Fruit fly (Drosophila melanogaster) whole organism, embryonic: Measurements from ENCODE around the gene MSAmiP.

ENCODE experiments used
- Adf1 ChIP-seq: fragments of 200-800 bp; sonication (Bioruptor generic); IDR thresholded peaks from 2 replicates; pipeline ENCODE4 v1.3.6; 2022; ENCODE audit warnings: missing biosample characterization, missing genetic modification characterization
- Atf6 ChIP-seq: fragments of 200-800 bp; sonication (Bioruptor generic); IDR thresholded peaks from 2 replicates; pipeline ENCODE4 v1.3.6; 2022; ENCODE audit warnings: missing biosample characterization, missing genetic modification characterization
- CG11723 ChIP-seq: fragments of 200-800 bp; sonication (Bioruptor generic); optimal IDR thresholded peaks from 2 replicates; lab custom pipeline; 2017; ENCODE audit warnings: missing biosample characterization, mild to moderate bottlenecking, missing genetic modification characterization
- CG15479 ChIP-seq: fragments of 200-800 bp; sonication (Bioruptor generic); optimal IDR thresholded peaks from 3 replicates; lab custom pipeline; 2019; ENCODE audit warnings: missing biosample characterization, mild to moderate bottlenecking, missing genetic modification characterization, moderate library complexity
- CG1832 ChIP-seq: fragments of 200-800 bp; sonication (Bioruptor generic); optimal IDR thresholded peaks from 2 replicates; lab custom pipeline; 2017; ENCODE audit warnings: missing biosample characterization, mild to moderate bottlenecking, missing genetic modification characterization, inconsistent platforms
- CG2129 ChIP-seq: fragments of 200-800 bp; sonication (Bioruptor generic); IDR thresholded peaks from 2 replicates; pipeline ENCODE4 v1.3.6; 2022; ENCODE audit warnings: missing biosample characterization, missing genetic modification characterization; ENCODE audit not compliant: partially characterized antibody
- CG3281 ChIP-seq: fragments of 200-800 bp; sonication (Bioruptor generic); optimal IDR thresholded peaks from 3 replicates; lab custom pipeline; 2017; ENCODE audit warnings: missing biosample characterization, mild to moderate bottlenecking, missing genetic modification characterization
- CG3995 ChIP-seq: fragments of 200-800 bp; sonication (Bioruptor generic); optimal IDR thresholded peaks from 3 replicates; lab custom pipeline; 2016; ENCODE audit warnings: missing biosample characterization, missing genetic modification characterization
- CG5180 ChIP-seq: fragments of 200-800 bp; sonication (Bioruptor generic); optimal IDR thresholded peaks from 3 replicates; lab custom pipeline; 2017; ENCODE audit warnings: missing biosample characterization, missing genetic modification characterization, mild to moderate bottlenecking, moderate library complexity, missing genetic modification reagents
- CG8944 ChIP-seq: fragments of 200-800 bp; sonication (Bioruptor generic); optimal IDR thresholded peaks from 3 replicates; lab custom pipeline; 2016; ENCODE audit warnings: missing biosample characterization, missing genetic modification characterization
- CG9932 ChIP-seq: fragments of 200-800 bp; sonication (Bioruptor generic); IDR thresholded peaks from 2 replicates; pipeline ENCODE4 v1.3.6; 2022; ENCODE audit warnings: missing biosample characterization, missing genetic modification characterization
- CTCF ChIP-seq: fragments of 200-800 bp; sonication (Bioruptor generic); optimal IDR thresholded peaks from 2 replicates; lab custom pipeline; 2017; ENCODE audit warnings: missing biosample characterization, mild to moderate bottlenecking, missing genetic modification characterization, moderate library complexity
- D19B ChIP-seq: fragments of 200-800 bp; sonication (Bioruptor generic); optimal IDR thresholded peaks from 2 replicates; lab custom pipeline; 2017; ENCODE audit warnings: missing biosample characterization, mild to moderate bottlenecking, missing genetic modification characterization
- Eip74EF ChIP-seq, 2 experiments: fragments of 200-800 bp in 1 of 2; fragments of >200 bp in 1 of 2; sonication (Bioruptor generic) in 1 of 2; optimal IDR thresholded peaks; 2 replicates each; lab custom pipeline; 2017 to 2019; ENCODE audit warnings: missing biosample characterization in 2 of 2, missing genetic modification characterization in 2 of 2, mild to moderate bottlenecking in 1 of 2, moderate library complexity in 1 of 2
- H15 ChIP-seq: fragments of 200-800 bp; sonication (Bioruptor generic); IDR thresholded peaks from 3 replicates; pipeline ENCODE4 v1.3.6; 2022; ENCODE audit warnings: missing biosample characterization, missing genetic modification characterization
- H2.0 ChIP-seq: fragments of 200-800 bp; sonication (Bioruptor generic); IDR thresholded peaks from 2 replicates; pipeline ENCODE4 v1.3.6; 2022; ENCODE audit warnings: missing biosample characterization, missing genetic modification characterization
- HLHmδ ChIP-seq: fragments of 200-800 bp; sonication (Bioruptor generic); optimal IDR thresholded peaks from 2 replicates; lab custom pipeline; 2018; ENCODE audit warnings: missing biosample characterization, mild to moderate bottlenecking, missing genetic modification characterization, moderate library complexity
- Hr51 ChIP-seq, 2 experiments: fragments of 200-800 bp; sonication (Bioruptor generic); optimal IDR thresholded peaks; 2 replicates in 1 of 2; 3 replicates in 1 of 2; lab custom pipeline; 2016 to 2018; ENCODE audit warnings: missing biosample characterization in 2 of 2, missing genetic modification characterization in 2 of 2, mild to moderate bottlenecking in 1 of 2, moderate library complexity in 1 of 2
- Med ChIP-seq: fragments of 200-800 bp; sonication (Bioruptor generic); peaks from one replicate; lab custom pipeline; 2016; ENCODE audit warnings: missing biosample characterization, missing genetic modification characterization, mild to moderate bottlenecking, inconsistent platforms, moderate library complexity
- Meics ChIP-seq: fragments of 200-800 bp; sonication (Bioruptor generic); optimal IDR thresholded peaks from 2 replicates; lab custom pipeline; 2017; ENCODE audit warnings: missing biosample characterization, mild to moderate bottlenecking, missing genetic modification characterization
- Nf-YB ChIP-seq: fragments of 200-800 bp; sonication (Bioruptor generic); optimal IDR thresholded peaks from 3 replicates; lab custom pipeline; 2019; ENCODE audit warnings: missing biosample characterization, mild to moderate bottlenecking, missing genetic modification characterization, moderate library complexity
- Nf-YC ChIP-seq: fragments of 200-800 bp; optimal IDR thresholded peaks from 3 replicates; lab custom pipeline; 2019; ENCODE audit warnings: missing biosample characterization, mild to moderate bottlenecking, missing genetic modification characterization, moderate library complexity
- Tbp ChIP-seq: fragments of >200 bp; optimal IDR thresholded peaks from 2 replicates; lab custom pipeline; 2018; ENCODE audit warnings: missing biosample characterization, missing genetic modification characterization
- abd-A ChIP-seq: fragments of 200-800 bp; sonication (Bioruptor generic); optimal IDR thresholded peaks from 3 replicates; lab custom pipeline; 2019; ENCODE audit warnings: missing biosample characterization, mild to moderate bottlenecking, missing genetic modification characterization, moderate library complexity
- bcd ChIP-seq: fragments of 200-800 bp; sonication (Bioruptor generic); optimal IDR thresholded peaks from 2 replicates; lab custom pipeline; 2017; ENCODE audit warnings: missing biosample characterization, mild to moderate bottlenecking, missing genetic modification characterization
- cato ChIP-seq: fragments of 200-800 bp; sonication (Bioruptor generic); optimal IDR thresholded peaks from 2 replicates; lab custom pipeline; 2016; ENCODE audit warnings: missing biosample characterization, missing genetic modification characterization, borderline replicate concordance
- chm ChIP-seq: fragments of 200-800 bp; sonication (Bioruptor generic); IDR thresholded peaks from 2 replicates; pipeline ENCODE4 v1.3.6; 2022; ENCODE audit warnings: missing biosample characterization, missing genetic modification characterization
- dm ChIP-seq: fragments of 200-800 bp; sonication (Bioruptor generic); optimal IDR thresholded peaks from 3 replicates; lab custom pipeline; 2016; ENCODE audit warnings: missing biosample characterization, missing genetic modification characterization
- dmrt11E ChIP-seq: fragments of 200-800 bp; sonication (Bioruptor generic); optimal IDR thresholded peaks from 3 replicates; lab custom pipeline; 2018; ENCODE audit warnings: missing biosample characterization, mild to moderate bottlenecking, missing genetic modification characterization, moderate library complexity
- ewg ChIP-seq: fragments of 200-800 bp; sonication (Bioruptor generic); optimal IDR thresholded peaks from 3 replicates; lab custom pipeline; 2017; ENCODE audit warnings: mild to moderate bottlenecking, missing biosample characterization, missing genetic modification reagents, missing genetic modification characterization
- fd102C ChIP-seq: fragments of 200-800 bp; sonication (Bioruptor generic); optimal IDR thresholded peaks from 2 replicates; lab custom pipeline; 2018; ENCODE audit warnings: missing biosample characterization, mild to moderate bottlenecking, missing genetic modification characterization, moderate library complexity
- fd3F ChIP-seq: fragments of 200-800 bp; sonication (Bioruptor generic); optimal IDR thresholded peaks from 2 replicates; lab custom pipeline; 2018; ENCODE audit warnings: missing biosample characterization, mild to moderate bottlenecking, missing genetic modification characterization, moderate library complexity
- gfzf ChIP-seq: fragments of 200-800 bp; sonication (Bioruptor generic); optimal IDR thresholded peaks from 2 replicates; lab custom pipeline; 2016; ENCODE audit warnings: missing biosample characterization, mild to moderate bottlenecking, missing genetic modification characterization, moderate library complexity
- gsb-n ChIP-seq: fragments of 200-800 bp; sonication (Bioruptor generic); optimal IDR thresholded peaks from 3 replicates; lab custom pipeline; 2018; ENCODE audit warnings: missing biosample characterization, mild to moderate bottlenecking, missing genetic modification characterization
- jing ChIP-seq: fragments of 200-800 bp; sonication (Bioruptor generic); optimal IDR thresholded peaks from 2 replicates; lab custom pipeline; 2018; ENCODE audit warnings: missing biosample characterization, mild to moderate bottlenecking, missing genetic modification characterization
- lov ChIP-seq, 2 experiments: fragments of 200-800 bp in 1 of 2; fragments of >200 bp in 1 of 2; sonication (Bioruptor generic) in 1 of 2; IDR thresholded peaks in 1 of 2; optimal IDR thresholded peaks in 1 of 2; 2 replicates in 1 of 2; 3 replicates in 1 of 2; pipeline versions ENCODE4 v1.3.6 to Lab custom; 2017 to 2022; ENCODE audit warnings: missing biosample characterization in 1 of 2, missing genetic modification characterization in 1 of 2
- nerfin-1 ChIP-seq: fragments of 200-800 bp; sonication (Bioruptor generic); optimal IDR thresholded peaks from 3 replicates; lab custom pipeline; 2019; ENCODE audit warnings: missing biosample characterization, mild to moderate bottlenecking, missing genetic modification characterization, moderate library complexity
- oc ChIP-seq: fragments of 200-800 bp; sonication (Bioruptor generic); optimal IDR thresholded peaks from 2 replicates; lab custom pipeline; 2018; ENCODE audit warnings: missing biosample characterization, mild to moderate bottlenecking, missing genetic modification characterization, moderate library complexity
- onecut ChIP-seq: fragments of 200-800 bp; sonication (Bioruptor generic); IDR thresholded peaks from 2 replicates; pipeline ENCODE4 v1.3.6; 2022; ENCODE audit warnings: missing biosample characterization, missing genetic modification characterization
- phol ChIP-seq: fragments of 200-800 bp; sonication (Bioruptor generic); optimal IDR thresholded peaks from 3 replicates; lab custom pipeline; 2018; ENCODE audit warnings: missing biosample characterization, mild to moderate bottlenecking, missing genetic modification characterization, moderate library complexity
- pros ChIP-seq: fragments of 200-800 bp; sonication (Bioruptor generic); optimal IDR thresholded peaks from 3 replicates; lab custom pipeline; 2019; ENCODE audit warnings: missing biosample characterization, mild to moderate bottlenecking, missing genetic modification characterization, moderate library complexity
- schlank ChIP-seq: fragments of 200-800 bp; sonication (Bioruptor generic); optimal IDR thresholded peaks from 2 replicates; lab custom pipeline; 2018; ENCODE audit warnings: missing biosample characterization, mild to moderate bottlenecking, missing genetic modification characterization
- seq ChIP-seq: fragments of 200-800 bp; sonication (Bioruptor generic); IDR thresholded peaks from 2 replicates; pipeline ENCODE4 v1.3.6; 2022; ENCODE audit warnings: missing biosample characterization, missing genetic modification characterization
- sr ChIP-seq: fragments of 200-800 bp; sonication (Bioruptor generic); IDR thresholded peaks from 3 replicates; pipeline ENCODE4 v1.3.6; 2022; ENCODE audit warnings: missing biosample characterization, missing genetic modification characterization
- tgo ChIP-seq: fragments of 200-800 bp; sonication (Bioruptor generic); IDR thresholded peaks from 3 replicates; pipeline ENCODE4 v1.3.6; 2022; ENCODE audit warnings: missing biosample characterization, missing genetic modification characterization
- zen2 ChIP-seq: fragments of 200-800 bp; sonication (Bioruptor generic); IDR thresholded peaks from 3 replicates; pipeline ENCODE4 v1.3.6; 2022; ENCODE audit warnings: missing biosample characterization, missing genetic modification characterization; ENCODE audit not compliant: partially characterized antibody

MSAmiP gene

dm6 chr3R:16785056-16785455, 111.0 kb downstream of the MSAmiP start:
- TF ChIP-seq abd-A (tag; lab: Kevin White, UChicago), result peak; percentile 98
- TF ChIP-seq CG15479, result peak; percentile 6
- peak; percentile 12 for TF ChIP-seq pros (GFP tag; lab: Kevin White, UChicago)
- no peak for TF ChIP-seq dm (GFP tag; lab: Kevin White, UChicago)

- peak; percentile 36; the same call in 2 of the 3 replicates for TF ChIP-seq zen2 (GFP tag; lab: Robert Waterston, UW)
- TF ChIP-seq cato, result no peak
- TF ChIP-seq CG5180 (GFP tag; lab: Kevin White, UChicago), result no peak
- TF ChIP-seq CG2129, result no peak
- no peak for TF ChIP-seq Tbp (GFP tag; lab: Kevin White, UChicago)
- TF ChIP-seq seq (GFP tag; lab: Robert Waterston, UW), result peak; percentile 83; the same call in 1 of the 2 replicates
- no peak for TF ChIP-seq CG8944 (GFP tag; lab: Kevin White, UChicago)
- TF ChIP-seq CTCF (GFP tag; lab: Kevin White, UChicago), result peak; percentile 56
- peak; percentile 99 for TF ChIP-seq abd-A (tag; lab: Kevin White, UChicago)
- TF ChIP-seq jing, result no peak
- no peak for TF ChIP-seq CG1832 (GFP tag; lab: Kevin White, UChicago)
- TF ChIP-seq Nf-YB (GFP tag; lab: Kevin White, UChicago), result peak; percentile 78
- peak; percentile 78 for TF ChIP-seq Nf-YC (tag; lab: Kevin White, UChicago)
- TF ChIP-seq CG11723 (GFP tag; lab: Kevin White, UChicago), result no peak
- TF ChIP-seq Meics, result no peak
- TF ChIP-seq sr (GFP tag; lab: Robert Waterston, UW), result no peak
- no peak for TF ChIP-seq Eip74EF (GFP tag; optimal IDR thresholded peaks at IDR 0.05; lab: Kevin White, UChicago)
- TF ChIP-seq oc, result peak; percentile 41
- peak; percentile 43; the same call in 1 of the 2 replicates for TF ChIP-seq Adf1 (GFP tag; lab: Robert Waterston, UW)
- TF ChIP-seq ewg (GFP tag; lab: Kevin White, UChicago), result peak; percentile 46
- peak in 1 of 2 experiments; percentile 14 for TF ChIP-seq Hr51 (GFP tag; optimal IDR thresholded peaks at IDR 0.05; lab: Kevin White, UChicago)
- TF ChIP-seq bcd (GFP tag; lab: Kevin White, UChicago), result no peak
- no peak for TF ChIP-seq CG3281 (GFP tag; lab: Kevin White, UChicago)
- no peak for TF ChIP-seq dmrt11E (tag; lab: Kevin White, UChicago)
- TF ChIP-seq Med (GFP tag; lab: Kevin White, UChicago), result peak; percentile 53
- TF ChIP-seq, all 482 proteins: peak for 11
Measured at dm6 chr3R:16783976-16784375, 112.1 kb downstream of the MSAmiP start.

dm6 chr3R:16783148-16783708, 112.9 kb downstream of the MSAmiP start:
- TF ChIP-seq H15, result no peak
- no peak for TF ChIP-seq fd3F (GFP tag; lab: Kevin White, UChicago)
- no peak for TF ChIP-seq fd102C
- no peak for TF ChIP-seq gfzf (GFP tag; lab: Kevin White, UChicago)
- no peak for TF ChIP-seq Atf6 (GFP tag; lab: Robert Waterston, UW)
- no peak for TF ChIP-seq schlank (tag; lab: Kevin White, UChicago)
- no peak for TF ChIP-seq H2.0 (GFP tag; lab: Robert Waterston, UW)
- TF ChIP-seq phol, result peak; percentile 76
- peak; percentile 39 for TF ChIP-seq gsb-n (tag; lab: Kevin White, UChicago)
- no peak for TF ChIP-seq tgo (GFP tag; lab: Robert Waterston, UW)
- 0 out of 2 replicates have a peak, but pooled peaks have one; percentile 15 for TF ChIP-seq chm (GFP tag; lab: Robert Waterston, UW)
- TF ChIP-seq HLHmδ (GFP tag; lab: Kevin White, UChicago), result no peak
- TF ChIP-seq nerfin-1, result peak; percentile 21
- no peak for TF ChIP-seq CG3995 (GFP tag; lab: Kevin White, UChicago)
- TF ChIP-seq pros (GFP tag; lab: Kevin White, UChicago), result peak; percentile 33
- peak; percentile 76 for TF ChIP-seq abd-A (tag; lab: Kevin White, UChicago)
- no peak for TF ChIP-seq Hr51 (GFP tag; optimal IDR thresholded peaks at IDR 0.05; lab: Kevin White, UChicago)
- no peak for TF ChIP-seq CG9932 (GFP tag; lab: Robert Waterston, UW)
- no peak for TF ChIP-seq D19B (GFP tag; lab: Kevin White, UChicago)
- TF ChIP-seq onecut (GFP tag; lab: Robert Waterston, UW), result peak; percentile 91
- no peak for TF ChIP-seq lov (optimal IDR thresholded peaks at IDR 0.05; lab: Kevin White, UChicago)
- 0 out of 3 replicates have a peak, but pooled peaks have one; percentile 29 for TF ChIP-seq lov (GFP tag; IDR thresholded peaks at IDR 0.05; lab: Robert Waterston, UW)
